Worm (Caenorhabditis elegans) whole organism, young adult: ENCODE data around the gene nhr-205.

ENCODE experiments used
- F57A8.1 ChIP-seq: fragments of 200-800 bp; sonication (Bioruptor generic); optimal IDR thresholded peaks from 2 replicates; lab custom pipeline; 2018; ENCODE audit warnings: mild to moderate bottlenecking, missing genetic modification characterization, moderate library complexity, missing compliant biosample characterization
- hmg-1.2 ChIP-seq: fragments of 200-800 bp; sonication (Bioruptor generic); IDR thresholded peaks from 2 replicates; pipeline ENCODE4 v1.3.6; 2022; ENCODE audit warnings: missing genetic modification reagents, missing genetic modification characterization, missing compliant biosample characterization
- pha-4 ChIP-seq: fragments of 150-350 bp; sonication (generic microtip); optimal IDR thresholded peaks from 2 replicates; lab custom pipeline; 2014; ENCODE audit warnings: missing biosample characterization, missing genetic modification reagents, missing genetic modification characterization
- tlf-1 ChIP-seq: fragments of 200-800 bp; sonication (Bioruptor generic); optimal IDR thresholded peaks from 2 replicates; lab custom pipeline; 2018; ENCODE audit warnings: mild to moderate bottlenecking, missing genetic modification characterization, missing compliant biosample characterization
- unc-130 ChIP-seq: sonication (generic microtip); optimal IDR thresholded peaks from 2 replicates; lab custom pipeline; 2016; ENCODE audit warnings: missing genetic modification reagents, missing genetic modification characterization, missing compliant biosample characterization

DNA sequence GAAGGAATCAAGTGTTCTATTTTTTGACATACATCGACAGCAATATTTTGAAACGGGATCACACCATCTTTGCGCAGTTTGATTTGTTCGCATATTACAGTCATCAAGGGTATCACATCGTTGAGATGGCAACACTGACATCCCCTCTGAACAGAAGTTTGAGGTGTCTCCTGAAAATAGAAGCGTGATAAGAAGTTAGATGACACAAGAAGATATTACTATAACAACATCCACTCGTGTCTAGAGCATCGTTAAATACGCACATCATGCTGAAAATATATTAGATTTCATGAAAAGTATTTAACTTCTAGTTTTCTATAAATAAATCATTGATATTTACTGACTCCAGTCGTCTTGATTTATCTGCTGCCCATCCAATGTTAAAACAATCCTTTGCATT is 8.9 kb downstream of the nhr-205 start:
- TF ChIP-seq F57A8.1 (no peak), pha-4 (tag; lab: Kevin White, UChicago) (no peak), hmg-1.2 (GFP tag; lab: Robert Waterston, UW) (no peak), tlf-1 (GFP tag; lab: Kevin White, UChicago) (no peak), unc-130 (no peak)
